Fruit fly (Drosophila melanogaster) whole organism: ENCODE data around the gene GstZ2.

ENCODE experiments used
- CG8478 ChIP-seq: fragments of >200 bp; optimal IDR thresholded peaks from 2 replicates; lab custom pipeline; 2018; ENCODE audit warnings: inconsistent platforms
- EcR ChIP-seq, 2 experiments: fragments of >200 bp; optimal IDR thresholded peaks; 2 replicates each; lab custom pipeline; 2017; ENCODE audit warnings: missing biosample characterization in 2 of 2, missing genetic modification characterization in 2 of 2, missing genetic modification reagents in 2 of 2
- pan ChIP-seq: fragments of >200 bp; optimal IDR thresholded peaks from 2 replicates; lab custom pipeline; 2017
- psq ChIP-seq: fragments of >200 bp; optimal IDR thresholded peaks from 2 replicates; lab custom pipeline; 2017
- usp ChIP-seq: fragments of >200 bp; optimal IDR thresholded peaks from 2 replicates; lab custom pipeline; 2017; ENCODE audit warnings: missing biosample characterization, missing genetic modification characterization, mixed read lengths

DNA sequence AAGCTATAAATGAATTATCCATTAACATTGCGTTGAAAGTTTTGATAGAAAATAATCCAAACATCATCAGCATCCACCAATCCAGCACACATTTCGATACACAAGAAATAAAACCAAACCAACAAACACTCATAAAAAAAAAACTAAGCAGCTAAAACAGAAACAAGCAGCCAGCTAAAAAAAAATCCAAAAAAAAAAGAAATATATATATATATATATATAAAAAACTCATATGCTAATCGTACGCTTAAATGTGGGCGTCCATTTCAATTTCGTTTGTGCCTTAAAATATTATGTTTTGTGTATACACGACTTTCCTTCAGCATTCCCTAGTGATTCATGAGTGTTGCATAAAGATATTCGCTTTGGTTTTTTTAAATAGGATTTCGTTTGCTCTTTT, 18.5 kb downstream of the GstZ2 start:
- TF ChIP-seq EcR (GFP tag; optimal IDR thresholded peaks at IDR 0.05; lab: Kevin White, UChicago), result no peak
- TF ChIP-seq pan (lab: Kevin White, UChicago), result no peak
- no peak for TF ChIP-seq usp (GFP tag; lab: Kevin White, UChicago)
- TF ChIP-seq psq (lab: Kevin White, UChicago), result no peak
- TF ChIP-seq CG8478, result no peak
